Worm (Caenorhabditis elegans): ENCODE results near the gene Y42H9AR.5.

DNA sequence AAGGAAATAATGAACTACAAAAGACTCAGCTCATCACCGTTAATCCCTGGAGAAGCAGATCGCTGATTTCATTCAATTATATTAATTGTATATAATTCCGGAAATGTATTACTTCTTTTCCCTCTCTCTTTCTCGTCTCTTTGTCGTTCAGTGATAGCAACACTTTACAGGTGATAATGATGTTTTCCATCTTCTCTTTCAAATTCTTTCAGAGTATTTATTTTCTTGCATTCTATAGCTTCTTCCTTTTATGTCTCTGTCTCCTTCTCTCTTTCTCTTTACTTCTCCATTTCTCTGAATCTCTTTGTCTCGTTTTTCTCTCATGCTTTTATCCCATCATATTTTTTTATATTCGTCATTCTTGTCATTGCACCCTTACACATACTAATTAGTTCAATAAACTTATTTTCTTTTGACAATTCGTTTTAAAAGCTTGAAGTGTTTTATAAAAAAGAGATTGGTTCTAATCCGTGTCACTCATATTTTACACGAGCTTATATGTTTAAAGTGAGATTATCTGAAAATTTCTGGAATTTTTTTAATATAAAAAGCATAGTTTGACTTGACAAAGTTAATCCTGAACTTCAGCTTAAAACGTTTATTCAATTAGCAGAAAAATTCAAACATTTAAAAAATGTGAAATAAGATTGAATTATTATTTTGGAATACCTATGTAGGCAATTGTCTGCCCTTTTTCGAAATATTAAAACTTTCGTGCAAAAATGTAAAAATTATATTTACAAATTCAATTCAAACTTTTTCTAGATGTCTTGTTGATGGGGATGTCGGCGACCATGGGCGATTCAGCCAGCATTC, 40.6 kb downstream of the Y42H9AR.5 start, which contains the start of gene pmk-2:
- TF ChIP-seq T22C8.4 (GFP tag; IDR thresholded peaks at IDR 0.05), result no peak
- no peak for TF ChIP-seq cog-1 (tag; optimal IDR thresholded peaks at IDR 0.05)
- TF ChIP-seq ref-1 (GFP tag; conservative IDR thresholded peaks at IDR 0.05), result no peak
- TF ChIP-seq ztf-29 (GFP tag; IDR thresholded peaks at IDR 0.05), result no peak
